Worm (Caenorhabditis elegans) whole organism, mixed stage, embryonic: ENCODE measurements around the gene F48G7.4.

ENCODE experiments used
- elt-3 ChIP-seq: fragments of 150-350 bp; optimal IDR thresholded peaks from 2 replicates; lab custom pipeline; 2014; ENCODE audit warnings: missing biosample characterization, missing genetic modification characterization
- lsy-2 ChIP-seq: fragments of 150-350 bp; optimal IDR thresholded peaks from 2 replicates; lab custom pipeline; 2014; ENCODE audit warnings: missing biosample characterization, missing genetic modification characterization
- mep-1 ChIP-seq: fragments of 150-350 bp; optimal IDR thresholded peaks from 2 replicates; lab custom pipeline; 2017; ENCODE audit warnings: missing biosample characterization, missing genetic modification reagents, missing genetic modification characterization, inconsistent platforms
- nhr-2 ChIP-seq: fragments of 150-350 bp; optimal IDR thresholded peaks from 2 replicates; lab custom pipeline; 2014; ENCODE audit warnings: missing biosample characterization, missing genetic modification characterization
- nhr-76 ChIP-seq: sonication (generic microtip); optimal IDR thresholded peaks from 2 replicates; lab custom pipeline; 2017; ENCODE audit warnings: missing biosample characterization, missing genetic modification characterization
- zip-8 ChIP-seq: fragments of 150-350 bp; optimal IDR thresholded peaks from 2 replicates; lab custom pipeline; 2014; ENCODE audit warnings: missing biosample characterization, missing genetic modification characterization
- ztf-11 ChIP-seq: fragments of 150-350 bp; optimal IDR thresholded peaks from 2 replicates; lab custom pipeline; 2014; ENCODE audit warnings: missing biosample characterization, missing genetic modification characterization

- TF ChIP-seq nhr-76 (tag; lab: Kevin White, UChicago) = no peak
- no peak for TF ChIP-seq mep-1 (tag; lab: Kevin White, UChicago)
- TF ChIP-seq zip-8 (tag; lab: Kevin White, UChicago) = no peak
- TF ChIP-seq elt-3 (tag; lab: Kevin White, UChicago) = no peak
- TF ChIP-seq nhr-2 = no peak
- TF ChIP-seq ztf-11 (tag; lab: Kevin White, UChicago) = no peak
- no peak for TF ChIP-seq lsy-2 (tag; lab: Kevin White, UChicago)
Measured at ce11 chrV:634855-635254, 15.6 kb downstream of the F48G7.4 start, which contains the start of gene F48G7.10.
